Worm (Caenorhabditis elegans) whole organism, L2 larva: ENCODE measurements around the gene irld-38.
"Not testable (repeated sequence)": the region's sequence is repeated elsewhere in the genome, so short reads cannot be mapped to it uniquely, and the experiment has no call there.

Experiments
- C34F6.9 ChIP-seq: fragments of 150-350 bp; optimal IDR thresholded peaks from 2 replicates; lab custom pipeline; 2014; ENCODE audit warnings: missing biosample characterization, missing genetic modification characterization
- R02D3.7 ChIP-seq: fragments of 150-350 bp; optimal IDR thresholded peaks from 2 replicates; lab custom pipeline; 2014; ENCODE audit warnings: missing biosample characterization, missing genetic modification characterization
- Y55F3AM.14 ChIP-seq: fragments of 200-800 bp; sonication (Bioruptor generic); optimal IDR thresholded peaks from 2 replicates; lab custom pipeline; 2018; ENCODE audit warnings: mild to moderate bottlenecking, missing genetic modification characterization, missing compliant biosample characterization
- ZK546.5 ChIP-seq: sonication (generic microtip); optimal IDR thresholded peaks from 2 replicates; lab custom pipeline; 2017; ENCODE audit warnings: missing biosample characterization, missing genetic modification characterization
- alr-1 ChIP-seq: fragments of 150-350 bp; optimal IDR thresholded peaks from 2 replicates; lab custom pipeline; 2014; ENCODE audit warnings: missing biosample characterization, missing genetic modification characterization
- aly-2 ChIP-seq: fragments of 150-350 bp; optimal IDR thresholded peaks from 2 replicates; lab custom pipeline; 2014; ENCODE audit warnings: missing biosample characterization, missing genetic modification characterization
- ama-1 ChIP-seq: fragments of 150-350 bp; optimal IDR thresholded peaks from 2 replicates; lab custom pipeline; 2018; ENCODE audit warnings: inconsistent platforms
- ceh-16 ChIP-seq: fragments of 150-350 bp; optimal IDR thresholded peaks from 2 replicates; lab custom pipeline; 2014; ENCODE audit warnings: missing biosample characterization, missing genetic modification characterization
- ceh-82 ChIP-seq: fragments of 150-350 bp; optimal IDR thresholded peaks from 2 replicates; lab custom pipeline; 2014; ENCODE audit warnings: missing biosample characterization, missing genetic modification characterization
- crh-2 ChIP-seq: sonication (generic microtip); optimal IDR thresholded peaks from 2 replicates; lab custom pipeline; 2017; ENCODE audit warnings: missing biosample characterization, missing genetic modification characterization
- dmd-4 ChIP-seq: sonication (generic microtip); optimal IDR thresholded peaks from 2 replicates; lab custom pipeline; 2017; ENCODE audit warnings: missing biosample characterization, missing genetic modification characterization
- egl-27 ChIP-seq: sonication (generic microtip); optimal IDR thresholded peaks from 3 replicates; lab custom pipeline; 2017; ENCODE audit warnings: missing biosample characterization, missing genetic modification reagents, missing genetic modification characterization
- elt-3 ChIP-seq: sonication (generic microtip); optimal IDR thresholded peaks from 2 replicates; lab custom pipeline; 2017; ENCODE audit warnings: missing biosample characterization, missing genetic modification characterization
- fos-1 ChIP-seq: fragments of 150-350 bp; optimal IDR thresholded peaks from 2 replicates; lab custom pipeline; 2014; ENCODE audit warnings: missing biosample characterization, missing genetic modification characterization
- gmeb-1 ChIP-seq: fragments of 150-350 bp; optimal IDR thresholded peaks from 2 replicates; lab custom pipeline; 2014; ENCODE audit warnings: missing biosample characterization, missing genetic modification characterization
- lin-11 ChIP-seq: fragments of 150-350 bp; sonication (generic microtip); optimal IDR thresholded peaks from 2 replicates; lab custom pipeline; 2014; ENCODE audit warnings: missing biosample characterization, missing genetic modification characterization, inconsistent platforms, mixed read lengths
- lsy-2 ChIP-seq, 2 experiments: fragments of 150-350 bp in 1 of 2; sonication (generic microtip) in 1 of 2; optimal IDR thresholded peaks; 2 replicates each; lab custom pipeline; 2014 to 2017; ENCODE audit warnings: missing biosample characterization in 2 of 2, missing genetic modification characterization in 2 of 2
- mdl-1 ChIP-seq, 2 experiments: fragments of 150-350 bp in 1 of 2; sonication (generic microtip) in 1 of 2; optimal IDR thresholded peaks; 2 replicates each; lab custom pipeline; 2017; ENCODE audit warnings: missing biosample characterization in 2 of 2, missing genetic modification characterization in 2 of 2
- nhr-11 ChIP-seq: fragments of 150-350 bp; optimal IDR thresholded peaks from 2 replicates; lab custom pipeline; 2014; ENCODE audit warnings: missing biosample characterization, missing genetic modification characterization
- nhr-129 ChIP-seq: fragments of 150-350 bp; optimal IDR thresholded peaks from 2 replicates; lab custom pipeline; 2014; ENCODE audit warnings: missing biosample characterization, missing genetic modification characterization
- nhr-23 ChIP-seq: fragments of 150-350 bp; optimal IDR thresholded peaks from 2 replicates; lab custom pipeline; 2014; ENCODE audit warnings: missing biosample characterization, missing genetic modification reagents, missing genetic modification characterization
- nhr-237 ChIP-seq: fragments of 150-350 bp; optimal IDR thresholded peaks from 2 replicates; lab custom pipeline; 2014; ENCODE audit warnings: missing biosample characterization, missing genetic modification characterization
- nhr-6 ChIP-seq: fragments of 150-350 bp; optimal IDR thresholded peaks from 2 replicates; lab custom pipeline; 2014; ENCODE audit warnings: missing biosample characterization, missing genetic modification characterization
- nhr-77 ChIP-seq: fragments of 150-350 bp; optimal IDR thresholded peaks from 2 replicates; lab custom pipeline; 2014; ENCODE audit warnings: missing biosample characterization, missing genetic modification characterization
- peb-1 ChIP-seq: fragments of 150-350 bp; optimal IDR thresholded peaks from 2 replicates; lab custom pipeline; 2014; ENCODE audit warnings: missing biosample characterization, missing genetic modification characterization
- skn-1 ChIP-seq: sonication (generic microtip); optimal IDR thresholded peaks from 2 replicates; lab custom pipeline; 2017; ENCODE audit warnings: missing biosample characterization, missing genetic modification characterization
- sma-3 ChIP-seq: sonication (generic microtip); optimal IDR thresholded peaks from 2 replicates; lab custom pipeline; 2016; ENCODE audit warnings: missing genetic modification reagents, missing genetic modification characterization, missing compliant biosample characterization
- sma-9 ChIP-seq, 2 experiments: fragments of 150-350 bp in 1 of 2; sonication (generic microtip) in 1 of 2; optimal IDR thresholded peaks; 2 replicates each; lab custom pipeline; 2014 to 2016; ENCODE audit warnings: missing genetic modification characterization in 2 of 2, mild to moderate bottlenecking in 1 of 2, missing biosample characterization in 1 of 2, missing compliant biosample characterization in 1 of 2, missing genetic modification reagents in 1 of 2, moderate library complexity in 1 of 2
- snpc-4 ChIP-seq: fragments of 150-350 bp; optimal IDR thresholded peaks from 2 replicates; lab custom pipeline; 2014; ENCODE audit warnings: missing biosample characterization, missing genetic modification characterization
- unc-39 ChIP-seq: fragments of 150-350 bp; optimal IDR thresholded peaks from 2 replicates; lab custom pipeline; 2014; ENCODE audit warnings: missing biosample characterization, missing genetic modification characterization
- unc-55 ChIP-seq: fragments of 150-350 bp; sonication (generic microtip); optimal IDR thresholded peaks from 3 replicates; lab custom pipeline; 2014; ENCODE audit warnings: missing biosample characterization, missing genetic modification reagents, missing genetic modification characterization
- zag-1 ChIP-seq: fragments of 150-350 bp; optimal IDR thresholded peaks from 2 replicates; lab custom pipeline; 2014; ENCODE audit warnings: missing biosample characterization, missing genetic modification characterization
- ztf-1 ChIP-seq: fragments of 200-800 bp; sonication (Bioruptor generic); conservative IDR thresholded peaks from 2 replicates; pipeline ENCODE4 v1.3.6; 2022; ENCODE audit warnings: missing genetic modification characterization, missing compliant biosample characterization
- ztf-4 ChIP-seq: fragments of 150-350 bp; optimal IDR thresholded peaks from 2 replicates; lab custom pipeline; 2014; ENCODE audit warnings: missing biosample characterization, missing genetic modification characterization

The irld-38 gene

ce11 chrV:3064418-3064817, 32.2 kb upstream of the irld-38 start, which contains the start of gene srt-16:
Gene srt-16 (minus strand): TSS chrV:3064518.
- not testable (repeated sequence) for TF ChIP-seq ZK546.5 (tag; lab: Kevin White, UChicago); fos-1; nhr-6

ce11 chrV:3062078-3062477, 29.8 kb upstream of the irld-38 start, which contains the start of gene srt-15:
Gene srt-15 (minus strand): TSS chrV:3062178.
- no peak for TF ChIP-seq ztf-1 (GFP tag; lab: Robert Waterston, UW)

- TF ChIP-seq alr-1 (tag; lab: Kevin White, UChicago) (no peak), fos-1 (no peak), zag-1 (tag; lab: Kevin White, UChicago) (no peak), aly-2 (tag; lab: Kevin White, UChicago) (no peak), lin-11 (tag; lab: Kevin White, UChicago) (no peak), C34F6.9 (tag; lab: Kevin White, UChicago) (no peak), lsy-2 (tag; optimal IDR thresholded peaks at IDR 0.05; lab: Kevin White, UChicago) (no peak), peb-1 (tag; lab: Kevin White, UChicago) (no peak), dmd-4 (tag; lab: Kevin White, UChicago) (no peak), unc-55 (no peak), ama-1 (no peak)
These were observed 26.8 kb upstream of the irld-38 start, which contains the start of gene str-244 for ce11 chrV:3058996-3059395. Gene str-244 (minus strand): TSS chrV:3059096.

ce11 chrV:3054254-3054653, 22.0 kb upstream of the irld-38 start, which contains the start of gene C50H11.8:
Gene C50H11.8 (plus strand): TSS chrV:3054554.
- TF ChIP-seq R02D3.7 (tag; lab: Kevin White, UChicago) (no peak), gmeb-1 (tag; lab: Kevin White, UChicago) (no peak), ceh-82 (tag; lab: Kevin White, UChicago) (no peak), sma-3 (GFP tag; lab: Kevin White, UChicago) (no peak), aly-2 (tag; lab: Kevin White, UChicago) (no peak), lsy-2 (tag; optimal IDR thresholded peaks at IDR 0.05; lab: Kevin White, UChicago) (no peak), nhr-77 (tag; lab: Kevin White, UChicago) (no peak), nhr-237 (tag; lab: Kevin White, UChicago) (no peak), Y55F3AM.14 (GFP tag; lab: Kevin White, UChicago) (no peak), snpc-4 (no peak), skn-1 (no peak), elt-3 (no peak), nhr-11 (tag; lab: Kevin White, UChicago) (no peak), unc-39 (no peak), ceh-16 (tag; lab: Kevin White, UChicago) (no peak), fos-1 (no peak), ama-1 (no peak), unc-55 (no peak), egl-27 (no peak), nhr-23 (no peak)

- no peak for TF ChIP-seq ZK546.5 (tag; lab: Kevin White, UChicago)
- no peak for TF ChIP-seq sma-3 (GFP tag; lab: Kevin White, UChicago)
- TF ChIP-seq R02D3.7 (tag; lab: Kevin White, UChicago), result no peak
- TF ChIP-seq nhr-129 (tag; lab: Kevin White, UChicago), result no peak
- no peak for TF ChIP-seq gmeb-1 (tag; lab: Kevin White, UChicago)
- no peak for TF ChIP-seq egl-27
- TF ChIP-seq nhr-23, result no peak
These were observed 14.1 kb upstream of the irld-38 start for ce11 chrV:3046364-3046763.

- TF ChIP-seq peb-1 (tag; lab: Kevin White, UChicago) (no peak), zag-1 (tag; lab: Kevin White, UChicago) (no peak), nhr-11 (tag; lab: Kevin White, UChicago) (no peak), nhr-23 (no peak), mdl-1 (tag; optimal IDR thresholded peaks at IDR 0.05; lab: Kevin White, UChicago) (no peak), dmd-4 (tag; lab: Kevin White, UChicago) (no peak), fos-1 (no peak), snpc-4 (no peak), sma-3 (GFP tag; lab: Kevin White, UChicago) (no peak), crh-2 (tag; lab: Kevin White, UChicago) (no peak), ztf-4 (tag; lab: Kevin White, UChicago) (no peak), R02D3.7 (tag; lab: Kevin White, UChicago) (no peak), sma-9 (GFP tag; optimal IDR thresholded peaks at IDR 0.05; lab: Kevin White, UChicago) (no peak), sma-9 (tag; optimal IDR thresholded peaks at IDR 0.05; lab: Kevin White, UChicago) (no peak)
These were observed 12.6 kb upstream of the irld-38 start, which contains the start of gene F59D6.1 for ce11 chrV:3044837-3045236. Gene F59D6.1 (plus strand): TSS chrV:3045137.
